Fruit fly (Drosophila melanogaster) whole organism, adult: ENCODE measurements around the gene CG32483.

Experiments used
- CG11617 ChIP-seq: fragments of 200-800 bp; sonication (Bioruptor generic); optimal IDR thresholded peaks from 2 replicates; lab custom pipeline; 2017; ENCODE audit warnings: mild to moderate bottlenecking, missing biosample characterization, missing genetic modification reagents, missing genetic modification characterization
- CG12768 ChIP-seq: fragments of 200-800 bp; sonication (Bioruptor generic); optimal IDR thresholded peaks from 2 replicates; lab custom pipeline; 2017; ENCODE audit warnings: missing biosample characterization, missing genetic modification characterization, mild to moderate bottlenecking, moderate library complexity, missing genetic modification reagents
- CG14711 ChIP-seq: fragments of 200-800 bp; sonication (Bioruptor generic); optimal IDR thresholded peaks from 2 replicates; lab custom pipeline; 2018; ENCODE audit warnings: missing biosample characterization, mild to moderate bottlenecking, missing genetic modification characterization, moderate library complexity
- CG1620 ChIP-seq: fragments of 200-800 bp; sonication (Bioruptor generic); optimal IDR thresholded peaks from 2 replicates; lab custom pipeline; 2016; ENCODE audit warnings: missing biosample characterization, missing genetic modification characterization
- CG33017 ChIP-seq: fragments of 200-800 bp; sonication (Bioruptor generic); optimal IDR thresholded peaks from 2 replicates; lab custom pipeline; 2018; ENCODE audit warnings: missing biosample characterization, mild to moderate bottlenecking, missing genetic modification characterization, moderate library complexity
- CG5204 ChIP-seq: fragments of 200-800 bp; sonication (Bioruptor generic); optimal IDR thresholded peaks from 2 replicates; lab custom pipeline; 2016; ENCODE audit warnings: missing biosample characterization, missing genetic modification characterization
- CG7045 ChIP-seq: fragments of 200-800 bp; sonication (Bioruptor generic); optimal IDR thresholded peaks from 2 replicates; lab custom pipeline; 2017; ENCODE audit warnings: missing biosample characterization, mild to moderate bottlenecking, missing genetic modification characterization
- CG7101 ChIP-seq: fragments of 200-800 bp; sonication (Bioruptor generic); optimal IDR thresholded peaks from 2 replicates; lab custom pipeline; 2018; ENCODE audit warnings: missing biosample characterization, mild to moderate bottlenecking, missing genetic modification characterization, moderate library complexity
- Clk ChIP-seq: fragments of 200-800 bp; sonication (Bioruptor generic); optimal IDR thresholded peaks from 2 replicates; lab custom pipeline; 2017; ENCODE audit warnings: missing biosample characterization, missing genetic modification characterization
- Crg-1 ChIP-seq: fragments of 200-800 bp; sonication (Bioruptor generic); optimal IDR thresholded peaks from 2 replicates; lab custom pipeline; 2016; ENCODE audit warnings: missing biosample characterization, missing genetic modification characterization
- Hr96 ChIP-seq: fragments of 200-800 bp; sonication (Bioruptor generic); optimal IDR thresholded peaks from 2 replicates; lab custom pipeline; 2016; ENCODE audit warnings: missing biosample characterization, missing genetic modification characterization
- Mnt ChIP-seq: fragments of 200-800 bp; sonication (Bioruptor generic); optimal IDR thresholded peaks from 2 replicates; lab custom pipeline; 2016; ENCODE audit warnings: missing biosample characterization, mild to moderate bottlenecking, missing genetic modification characterization
- bab1 ChIP-seq: fragments of 200-800 bp; sonication (Bioruptor generic); optimal IDR thresholded peaks from 3 replicates; lab custom pipeline; 2019; ENCODE audit warnings: missing biosample characterization, mild to moderate bottlenecking, missing genetic modification characterization, moderate library complexity
- cic ChIP-seq: fragments of 200-800 bp; sonication (Bioruptor generic); optimal IDR thresholded peaks from 2 replicates; lab custom pipeline; 2017; ENCODE audit warnings: missing biosample characterization, mild to moderate bottlenecking, missing genetic modification characterization, moderate library complexity
- cnc ChIP-seq, 2 experiments: fragments of >200 bp; optimal IDR thresholded peaks; 2 replicates each; lab custom pipeline; 2017
- kay ChIP-seq: fragments of 200-800 bp; sonication (Bioruptor generic); peaks from one replicate; lab custom pipeline; 2016; ENCODE audit warnings: missing biosample characterization, missing genetic modification characterization, borderline replicate concordance
- ovo ChIP-seq: fragments of 200-800 bp; sonication (Bioruptor generic); optimal IDR thresholded peaks from 2 replicates; lab custom pipeline; 2016; ENCODE audit warnings: missing biosample characterization, missing genetic modification characterization
- pad ChIP-seq: fragments of 200-800 bp; sonication (Bioruptor generic); optimal IDR thresholded peaks from 3 replicates; lab custom pipeline; 2017; ENCODE audit warnings: missing biosample characterization, missing genetic modification characterization, mild to moderate bottlenecking, moderate library complexity, missing genetic modification reagents
- tj ChIP-seq: fragments of 200-800 bp; sonication (Bioruptor generic); optimal IDR thresholded peaks from 3 replicates; lab custom pipeline; 2017; ENCODE audit warnings: missing biosample characterization, mild to moderate bottlenecking, missing genetic modification characterization, moderate library complexity
- toe ChIP-seq: fragments of 200-800 bp; sonication (Bioruptor generic); optimal IDR thresholded peaks from 2 replicates; lab custom pipeline; 2016; ENCODE audit warnings: missing biosample characterization, missing genetic modification characterization

The CG32483 gene

DNA sequence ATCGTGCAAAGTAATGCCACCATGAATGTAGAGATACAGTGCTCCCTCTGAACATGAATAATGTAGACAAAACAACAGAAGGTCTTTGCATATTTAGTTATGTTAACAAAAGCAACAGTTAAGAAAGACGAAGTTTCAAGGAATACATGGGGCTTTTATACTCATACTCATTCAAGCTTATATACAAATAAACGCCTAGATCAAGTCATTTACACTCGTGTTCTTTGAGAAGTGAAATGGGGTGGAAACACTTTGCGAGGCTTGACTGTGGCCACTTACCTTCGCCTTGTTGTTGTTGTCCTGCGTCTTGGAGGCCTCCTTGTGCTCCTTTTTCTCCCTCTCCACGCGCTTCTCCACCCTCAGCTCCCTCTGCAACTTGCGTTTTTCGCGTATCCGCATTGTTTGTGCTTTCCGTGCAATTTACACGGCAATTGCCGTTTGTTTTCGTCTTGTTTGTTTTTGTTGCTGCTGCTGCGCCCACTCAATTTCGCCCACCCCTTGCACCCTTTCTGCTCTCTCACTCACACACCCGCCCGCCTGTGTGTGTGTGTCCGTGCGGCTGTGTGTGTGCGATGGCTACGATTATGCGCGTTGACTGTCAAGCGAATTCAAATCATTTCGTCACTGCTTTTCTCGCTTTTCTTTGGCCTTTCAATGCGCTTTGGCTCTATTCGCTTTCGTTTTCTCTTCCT, 5.0 kb downstream of the CG32483 start:
- TF ChIP-seq cic (no peak), CG14711 (tag; lab: Kevin White, UChicago) (no peak), bab1 (GFP tag; lab: Kevin White, UChicago) (no peak), CG33017 (tag; lab: Kevin White, UChicago) (no peak), kay (GFP tag; lab: Kevin White, UChicago) (no peak), CG7045 (GFP tag; lab: Kevin White, UChicago) (no peak), CG11617 (no peak), CG12768 (GFP tag; lab: Kevin White, UChicago) (no peak), tj (GFP tag; lab: Kevin White, UChicago) (peak; percentile 56), CG7101 (tag; lab: Kevin White, UChicago) (no peak), Hr96 (GFP tag; lab: Kevin White, UChicago) (peak; percentile 3), pad (GFP tag; lab: Kevin White, UChicago) (no peak), cnc (optimal IDR thresholded peaks at IDR 0.05; lab: Kevin White, UChicago) (no peak), ovo (GFP tag; lab: Kevin White, UChicago) (no peak), CG1620 (GFP tag; lab: Kevin White, UChicago) (no peak), toe (GFP tag; lab: Kevin White, UChicago) (no peak), CG5204 (GFP tag; lab: Kevin White, UChicago) (no peak), Crg-1 (GFP tag; lab: Kevin White, UChicago) (no peak), Mnt (GFP tag; lab: Kevin White, UChicago) (peak; percentile 1), Clk (GFP tag; lab: Kevin White, UChicago) (no peak)

DNA sequence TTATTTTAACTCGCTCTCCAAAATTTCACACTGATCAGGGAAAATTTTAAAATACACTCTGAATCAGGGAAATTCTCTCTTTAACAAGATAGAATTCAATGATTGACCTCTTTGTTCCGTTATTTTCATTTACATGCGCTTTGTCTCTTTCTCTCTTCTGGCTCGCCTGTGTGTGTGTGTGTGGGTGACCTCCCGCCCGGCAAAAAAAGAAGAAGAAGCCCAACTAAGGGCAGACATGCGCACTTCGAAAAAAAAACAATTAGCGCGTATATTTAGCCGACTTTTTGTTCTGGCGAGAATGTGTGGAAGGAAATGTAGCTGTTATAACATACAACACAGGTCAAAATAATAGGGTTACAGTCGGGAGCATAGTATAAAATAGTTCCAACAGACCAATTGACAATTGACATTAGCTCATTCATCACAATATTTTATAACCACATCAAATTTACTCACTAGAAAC, 7.4 kb downstream of the CG32483 start, which contains the start of gene CG3386:
CG3386 (minus strand) TSS at position 51 of the 463 bp plus-strand sequence.
- TF ChIP-seq bab1 (GFP tag; lab: Kevin White, UChicago) (no peak), Crg-1 (GFP tag; lab: Kevin White, UChicago) (no peak), Mnt (GFP tag; lab: Kevin White, UChicago) (no peak), CG12768 (GFP tag; lab: Kevin White, UChicago) (no peak), CG1620 (GFP tag; lab: Kevin White, UChicago) (no peak), CG7101 (tag; lab: Kevin White, UChicago) (no peak), ovo (GFP tag; lab: Kevin White, UChicago) (peak; percentile 85), toe (GFP tag; lab: Kevin White, UChicago) (no peak)

DNA sequence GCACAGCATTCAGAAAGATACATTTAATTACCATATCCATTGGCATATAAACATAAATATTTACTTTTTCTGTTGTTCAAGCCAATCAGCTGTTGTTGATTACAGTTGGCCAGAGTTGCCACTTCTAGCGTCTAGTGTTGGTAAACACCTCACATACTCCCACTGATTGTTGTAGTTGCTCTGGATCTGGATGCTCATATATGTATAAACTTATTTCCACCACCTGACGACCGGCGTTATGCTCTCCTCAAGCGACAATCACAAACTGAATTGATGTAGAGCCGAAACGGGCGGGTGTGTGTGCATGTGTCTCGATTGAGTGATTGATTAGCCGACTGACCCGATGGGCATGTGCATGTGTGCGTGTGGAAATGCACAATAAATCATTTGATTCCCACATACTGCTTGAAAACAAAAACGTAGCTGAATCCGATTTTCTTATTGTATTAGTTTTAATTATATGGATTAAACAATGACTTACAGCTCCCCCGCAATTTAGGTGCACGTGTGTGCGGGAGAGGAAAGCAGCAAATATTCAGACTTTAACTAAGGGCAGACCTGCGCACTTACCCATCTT, 8.0 kb downstream of the CG32483 start:
- TF ChIP-seq Hr96 (GFP tag; lab: Kevin White, UChicago) (no peak), kay (GFP tag; lab: Kevin White, UChicago) (no peak), ovo (GFP tag; lab: Kevin White, UChicago) (peak; percentile 3), CG5204 (GFP tag; lab: Kevin White, UChicago) (peak; percentile 35), CG1620 (GFP tag; lab: Kevin White, UChicago) (peak; percentile 72), toe (GFP tag; lab: Kevin White, UChicago) (peak; percentile 42), Clk (GFP tag; lab: Kevin White, UChicago) (no peak), Crg-1 (GFP tag; lab: Kevin White, UChicago) (peak; percentile 88), bab1 (GFP tag; lab: Kevin White, UChicago) (no peak), pad (GFP tag; lab: Kevin White, UChicago) (peak; percentile 47), tj (GFP tag; lab: Kevin White, UChicago) (peak; percentile 15), cnc (optimal IDR thresholded peaks at IDR 0.05; lab: Kevin White, UChicago) (no peak), Mnt (GFP tag; lab: Kevin White, UChicago) (peak; percentile 81), CG11617 (peak; percentile 34), CG12768 (GFP tag; lab: Kevin White, UChicago) (peak; percentile 62), CG7101 (tag; lab: Kevin White, UChicago) (peak; percentile 66), CG33017 (tag; lab: Kevin White, UChicago) (peak; percentile 57), cic (peak; percentile 41), CG7045 (GFP tag; lab: Kevin White, UChicago) (peak; percentile 42), CG14711 (tag; lab: Kevin White, UChicago) (peak; percentile 91)

DNA sequence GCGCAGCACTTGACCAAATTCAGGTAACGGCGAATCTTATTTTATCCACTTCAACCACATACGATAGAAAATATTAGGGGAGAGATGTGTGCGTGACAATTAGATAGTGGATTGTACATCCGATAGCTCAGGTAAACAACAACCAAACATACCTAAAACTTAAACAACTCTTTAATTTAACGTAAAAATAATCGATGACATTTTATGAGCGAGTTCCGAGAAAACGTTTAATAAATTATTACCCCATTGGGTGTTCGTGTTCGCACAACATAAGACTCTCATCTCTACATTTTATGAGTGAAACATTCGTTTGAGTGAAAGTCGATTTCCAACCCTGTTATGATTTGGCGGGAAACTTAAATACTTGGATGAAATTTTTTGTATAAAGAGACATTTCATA, 9.6 kb downstream of the CG32483 start, which contains the start of gene CG17129:
CG17129 (minus strand) TSS at position 69 of the 400 bp plus-strand sequence.
- TF ChIP-seq CG14711 (tag; lab: Kevin White, UChicago) (peak; percentile 63), CG11617 (peak; percentile 15), CG1620 (GFP tag; lab: Kevin White, UChicago) (peak; percentile 39), Mnt (GFP tag; lab: Kevin White, UChicago) (peak; percentile 14), Hr96 (GFP tag; lab: Kevin White, UChicago) (peak; percentile 75), CG12768 (GFP tag; lab: Kevin White, UChicago) (peak; percentile 19), toe (GFP tag; lab: Kevin White, UChicago) (peak; percentile 57), kay (GFP tag; lab: Kevin White, UChicago) (no peak), CG7101 (tag; lab: Kevin White, UChicago) (peak; percentile 42), CG7045 (GFP tag; lab: Kevin White, UChicago) (peak; percentile 12), cnc (optimal IDR thresholded peaks at IDR 0.05; lab: Kevin White, UChicago) (no peak), Crg-1 (GFP tag; lab: Kevin White, UChicago) (peak; percentile 10), pad (GFP tag; lab: Kevin White, UChicago) (peak; percentile 43), ovo (GFP tag; lab: Kevin White, UChicago) (no peak), cic (no peak), bab1 (GFP tag; lab: Kevin White, UChicago) (peak; percentile 48), Clk (GFP tag; lab: Kevin White, UChicago) (no peak), CG5204 (GFP tag; lab: Kevin White, UChicago) (peak; percentile 35), tj (GFP tag; lab: Kevin White, UChicago) (no peak), CG33017 (tag; lab: Kevin White, UChicago) (no peak)
